Fruit fly (Drosophila melanogaster) whole organism, embryonic: ENCODE data around the gene CG16812.

Experiments used
- Atf3 ChIP-seq: fragments of 200-800 bp; sonication (Bioruptor generic); optimal IDR thresholded peaks from 3 replicates; lab custom pipeline; 2016; ENCODE audit warnings: missing biosample characterization, missing genetic modification characterization
- BtbVII ChIP-seq: fragments of 200-800 bp; sonication (Bioruptor generic); optimal IDR thresholded peaks from 3 replicates; lab custom pipeline; 2017; ENCODE audit warnings: missing biosample characterization, mild to moderate bottlenecking, missing genetic modification characterization
- CG10543 ChIP-seq: fragments of 200-800 bp; sonication (Bioruptor generic); optimal IDR thresholded peaks from 3 replicates; lab custom pipeline; 2017; ENCODE audit warnings: missing biosample characterization, mild to moderate bottlenecking, missing genetic modification characterization, moderate library complexity
- CG12219 ChIP-seq: fragments of 200-800 bp; sonication (Bioruptor generic); optimal IDR thresholded peaks from 3 replicates; lab custom pipeline; 2018; ENCODE audit warnings: missing biosample characterization, mild to moderate bottlenecking, missing genetic modification characterization
- CG12769 ChIP-seq: fragments of 200-800 bp; sonication (Bioruptor generic); optimal IDR thresholded peaks from 2 replicates; lab custom pipeline; 2019; ENCODE audit warnings: missing biosample characterization, mild to moderate bottlenecking, missing genetic modification characterization, moderate library complexity
- CG15073 ChIP-seq: fragments of 200-800 bp; sonication (Bioruptor generic); optimal IDR thresholded peaks from 2 replicates; lab custom pipeline; 2016; ENCODE audit warnings: missing biosample characterization, missing genetic modification characterization
- CG15601 ChIP-seq: fragments of 200-800 bp; sonication (Bioruptor generic); optimal IDR thresholded peaks from 3 replicates; lab custom pipeline; 2019; ENCODE audit warnings: missing biosample characterization, mild to moderate bottlenecking, missing genetic modification characterization, moderate library complexity
- CG1603 ChIP-seq: fragments of 200-800 bp; sonication (Bioruptor generic); optimal IDR thresholded peaks from 2 replicates; lab custom pipeline; 2019; ENCODE audit warnings: missing biosample characterization, mild to moderate bottlenecking, missing genetic modification characterization, moderate library complexity
- CG17568 ChIP-seq: fragments of 200-800 bp; sonication (Bioruptor generic); optimal IDR thresholded peaks from 2 replicates; lab custom pipeline; 2018; ENCODE audit warnings: missing biosample characterization, mild to moderate bottlenecking, missing genetic modification characterization, moderate library complexity
- CG17829 ChIP-seq: fragments of 200-800 bp; optimal IDR thresholded peaks from 2 replicates; lab custom pipeline; 2019; ENCODE audit warnings: missing biosample characterization, mild to moderate bottlenecking, missing genetic modification characterization, moderate library complexity
- CG18011 ChIP-seq: fragments of 200-800 bp; sonication (Bioruptor generic); optimal IDR thresholded peaks from 2 replicates; lab custom pipeline; 2017; ENCODE audit warnings: missing biosample characterization, missing genetic modification characterization, mild to moderate bottlenecking, moderate library complexity, missing genotype
- CG18476 ChIP-seq: fragments of 200-800 bp; sonication (Bioruptor generic); optimal IDR thresholded peaks from 2 replicates; lab custom pipeline; 2016; ENCODE audit warnings: missing biosample characterization, mild to moderate bottlenecking, missing genetic modification characterization
- CG18599 ChIP-seq: fragments of 200-800 bp; sonication (Bioruptor generic); optimal IDR thresholded peaks from 3 replicates; lab custom pipeline; 2017; ENCODE audit warnings: missing biosample characterization, missing genetic modification characterization, mild to moderate bottlenecking, moderate library complexity, missing genetic modification reagents
- CG2678 ChIP-seq: fragments of 200-800 bp; sonication (Bioruptor generic); optimal IDR thresholded peaks from 3 replicates; lab custom pipeline; 2019; ENCODE audit warnings: missing biosample characterization, mild to moderate bottlenecking, missing genetic modification characterization, moderate library complexity
- CG2875 ChIP-seq: fragments of 200-800 bp; sonication (Bioruptor generic); optimal IDR thresholded peaks from 2 replicates; lab custom pipeline; 2017; ENCODE audit warnings: missing biosample characterization, mild to moderate bottlenecking, missing genetic modification characterization, missing genetic modification reagents
- CG3065 ChIP-seq: fragments of 200-800 bp; sonication (Bioruptor generic); optimal IDR thresholded peaks from 2 replicates; lab custom pipeline; 2016; ENCODE audit warnings: missing biosample characterization, missing genetic modification characterization
- CG31365 ChIP-seq: fragments of 200-800 bp; sonication (Bioruptor generic); optimal IDR thresholded peaks from 2 replicates; lab custom pipeline; 2018; ENCODE audit warnings: missing biosample characterization, mild to moderate bottlenecking, missing genetic modification characterization
- CG4424 ChIP-seq: fragments of 200-800 bp; sonication (Bioruptor generic); optimal IDR thresholded peaks from 3 replicates; lab custom pipeline; 2016; ENCODE audit warnings: missing biosample characterization, missing genetic modification characterization
- CG4707 ChIP-seq: fragments of 200-800 bp; sonication (Bioruptor generic); optimal IDR thresholded peaks from 2 replicates; lab custom pipeline; 2018; ENCODE audit warnings: missing biosample characterization, mild to moderate bottlenecking, missing genetic modification characterization, moderate library complexity
- CG5245 ChIP-seq: fragments of 200-800 bp; sonication (Bioruptor generic); optimal IDR thresholded peaks from 3 replicates; lab custom pipeline; 2016; ENCODE audit warnings: missing biosample characterization, missing genetic modification characterization
- CG6254 ChIP-seq: fragments of 200-800 bp; sonication (Bioruptor generic); optimal IDR thresholded peaks from 3 replicates; lab custom pipeline; 2017; ENCODE audit warnings: mild to moderate bottlenecking, missing biosample characterization, missing genetic modification reagents, missing genetic modification characterization
- CG8944 ChIP-seq: fragments of 200-800 bp; sonication (Bioruptor generic); optimal IDR thresholded peaks from 3 replicates; lab custom pipeline; 2016; ENCODE audit warnings: missing biosample characterization, missing genetic modification characterization
- Camta ChIP-seq: fragments of 200-800 bp; sonication (Bioruptor generic); optimal IDR thresholded peaks from 2 replicates; lab custom pipeline; 2016; ENCODE audit warnings: missing biosample characterization, missing genetic modification characterization
- Dbx ChIP-seq: fragments of 200-800 bp; sonication (Bioruptor generic); IDR thresholded peaks from 3 replicates; pipeline ENCODE4 v1.3.6; 2022; ENCODE audit warnings: missing biosample characterization, missing genetic modification characterization
- Drgx ChIP-seq: fragments of 200-800 bp; sonication (Bioruptor generic); IDR thresholded peaks from 2 replicates; pipeline ENCODE4 v1.3.6; 2022; ENCODE audit warnings: missing biosample characterization, missing genetic modification characterization
- ERR ChIP-seq: fragments of 200-800 bp; sonication (Bioruptor generic); optimal IDR thresholded peaks from 2 replicates; lab custom pipeline; 2016; ENCODE audit warnings: missing biosample characterization, missing genetic modification characterization
- HmgZ ChIP-seq: fragments of 200-800 bp; sonication (Bioruptor generic); optimal IDR thresholded peaks from 2 replicates; lab custom pipeline; 2018; ENCODE audit warnings: missing biosample characterization, mild to moderate bottlenecking, missing genetic modification characterization
- Hr78 ChIP-seq, 2 experiments: fragments of 200-800 bp in 1 of 2; fragments of >200 bp in 1 of 2; sonication (Bioruptor generic) in 1 of 2; optimal IDR thresholded peaks; 2 replicates each; lab custom pipeline; 2017 to 2019; ENCODE audit warnings: missing biosample characterization in 2 of 2, missing genetic modification characterization in 2 of 2, mild to moderate bottlenecking in 1 of 2, moderate library complexity in 1 of 2
- MTF-1 ChIP-seq: fragments of 200-800 bp; sonication (Bioruptor generic); optimal IDR thresholded peaks from 2 replicates; lab custom pipeline; 2018; ENCODE audit warnings: missing biosample characterization, mild to moderate bottlenecking, missing genetic modification characterization, borderline replicate concordance
- NC2α ChIP-seq: fragments of 200-800 bp; sonication (Bioruptor generic); optimal IDR thresholded peaks from 2 replicates; lab custom pipeline; 2016; ENCODE audit warnings: missing biosample characterization, missing genetic modification characterization
- Sox100B ChIP-seq: fragments of 200-800 bp; sonication (Bioruptor generic); optimal IDR thresholded peaks from 3 replicates; lab custom pipeline; 2018; ENCODE audit warnings: missing biosample characterization, mild to moderate bottlenecking, missing genetic modification characterization
- al ChIP-seq: fragments of 200-800 bp; sonication (Bioruptor generic); IDR thresholded peaks from 2 replicates; pipeline ENCODE4 v1.3.6; 2022; ENCODE audit warnings: missing biosample characterization, missing genetic modification characterization
- ci ChIP-seq: fragments of 200-800 bp; sonication (Bioruptor generic); IDR thresholded peaks from 3 replicates; pipeline ENCODE4 v1.3.6; 2022; ENCODE audit warnings: missing biosample characterization, missing genetic modification characterization
- crol ChIP-seq: fragments of 200-800 bp; sonication (Bioruptor generic); IDR thresholded peaks from 2 replicates; pipeline ENCODE4 v1.3.6; 2022; ENCODE audit warnings: missing biosample characterization, missing genetic modification characterization
- cwo ChIP-seq: fragments of 200-800 bp; sonication (Bioruptor generic); optimal IDR thresholded peaks from 3 replicates; lab custom pipeline; 2017; ENCODE audit warnings: missing biosample characterization, missing genetic modification characterization, mild to moderate bottlenecking, moderate library complexity, missing genetic modification reagents
- dmrt99B ChIP-seq: fragments of 200-800 bp; sonication (Bioruptor generic); optimal IDR thresholded peaks from 2 replicates; lab custom pipeline; 2018; ENCODE audit warnings: missing biosample characterization, mild to moderate bottlenecking, missing genetic modification characterization, moderate library complexity
- gcm ChIP-seq: fragments of 200-800 bp; sonication (Bioruptor generic); optimal IDR thresholded peaks from 2 replicates; lab custom pipeline; 2019; ENCODE audit warnings: missing biosample characterization, mild to moderate bottlenecking, missing genetic modification characterization, moderate library complexity
- kah ChIP-seq: fragments of 200-800 bp; sonication (Bioruptor generic); optimal IDR thresholded peaks from 2 replicates; lab custom pipeline; 2018; ENCODE audit warnings: missing biosample characterization, mild to moderate bottlenecking, missing genetic modification characterization
- lab ChIP-seq: fragments of 200-800 bp; sonication (Bioruptor generic); optimal IDR thresholded peaks from 3 replicates; lab custom pipeline; 2017; ENCODE audit warnings: missing biosample characterization, missing genetic modification characterization, mild to moderate bottlenecking, moderate library complexity, missing genetic modification reagents
- lmd ChIP-seq: fragments of 200-800 bp; sonication (Bioruptor generic); IDR thresholded peaks from 2 replicates; pipeline ENCODE4 v1.3.6; 2022; ENCODE audit warnings: missing biosample characterization, missing genetic modification characterization
- lov ChIP-seq, 2 experiments: fragments of 200-800 bp in 1 of 2; fragments of >200 bp in 1 of 2; sonication (Bioruptor generic) in 1 of 2; IDR thresholded peaks in 1 of 2; optimal IDR thresholded peaks in 1 of 2; 2 replicates in 1 of 2; 3 replicates in 1 of 2; pipeline versions ENCODE4 v1.3.6 to Lab custom; 2017 to 2022; ENCODE audit warnings: missing biosample characterization in 1 of 2, missing genetic modification characterization in 1 of 2
- nerfin-1 ChIP-seq: fragments of 200-800 bp; sonication (Bioruptor generic); optimal IDR thresholded peaks from 3 replicates; lab custom pipeline; 2019; ENCODE audit warnings: missing biosample characterization, mild to moderate bottlenecking, missing genetic modification characterization, moderate library complexity
- odd ChIP-seq: fragments of 200-800 bp; sonication (Bioruptor generic); optimal IDR thresholded peaks from 2 replicates; lab custom pipeline; 2017; ENCODE audit warnings: missing biosample characterization, mild to moderate bottlenecking, missing genetic modification characterization
- org-1 ChIP-seq: fragments of 200-800 bp; sonication (Bioruptor generic); optimal IDR thresholded peaks from 2 replicates; lab custom pipeline; 2017; ENCODE audit warnings: missing biosample characterization, missing genetic modification characterization
- pb ChIP-seq: fragments of 200-800 bp; sonication (Bioruptor generic); optimal IDR thresholded peaks from 3 replicates; lab custom pipeline; 2016; ENCODE audit warnings: missing biosample characterization, missing genetic modification characterization
- pho ChIP-seq: fragments of 200-800 bp; sonication (Bioruptor generic); optimal IDR thresholded peaks from 2 replicates; lab custom pipeline; 2016; ENCODE audit warnings: missing biosample characterization, missing genetic modification characterization
- pzg ChIP-seq: fragments of 200-800 bp; sonication (Bioruptor generic); optimal IDR thresholded peaks from 3 replicates; lab custom pipeline; 2018; ENCODE audit warnings: missing biosample characterization, mild to moderate bottlenecking, missing genetic modification characterization, moderate library complexity
- sens ChIP-seq: fragments of 200-800 bp; sonication (Bioruptor generic); peaks from one replicate; lab custom pipeline; 2016; ENCODE audit warnings: missing biosample characterization, missing genetic modification characterization
- zfh1 ChIP-seq: fragments of 200-800 bp; sonication (Bioruptor generic); IDR thresholded peaks from 3 replicates; pipeline ENCODE4 v1.3.6; 2022; ENCODE audit warnings: missing biosample characterization, missing genetic modification characterization

The CG16812 gene

DNA sequence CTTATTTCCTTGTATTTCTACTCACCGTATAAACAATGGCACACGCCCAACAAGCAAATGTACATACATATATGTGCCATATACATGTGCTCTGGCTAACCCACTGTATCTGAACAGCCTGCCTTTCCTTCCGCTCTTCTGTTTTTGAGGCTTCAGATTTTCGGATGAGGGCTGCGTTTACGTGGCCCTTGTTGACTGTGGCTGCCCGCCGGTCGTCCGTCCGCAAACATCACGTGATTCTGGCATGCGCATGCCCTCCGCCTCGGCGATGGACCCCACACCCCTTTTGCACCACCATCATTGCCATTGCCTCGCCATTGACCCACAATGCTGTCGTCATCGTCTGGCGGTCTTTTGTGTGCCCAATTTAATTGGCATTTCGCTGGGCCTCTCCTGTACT is 17.1 kb upstream of the CG16812 start (continued):
- TF ChIP-seq CG12769 (peak; percentile 85), pb (GFP tag; lab: Kevin White, UChicago) (no peak), CG2678 (tag; lab: Kevin White, UChicago) (peak; percentile 31), Atf3 (GFP tag; lab: Kevin White, UChicago) (peak; percentile 44), kah (GFP tag; lab: Kevin White, UChicago) (peak; percentile 26), CG3065 (no peak), CG2875 (GFP tag; lab: Kevin White, UChicago) (peak; percentile 10), CG31365 (peak; percentile 41), pho (GFP tag; lab: Kevin White, UChicago) (peak; percentile 64), pzg (GFP tag; lab: Kevin White, UChicago) (peak; percentile 3), lmd (GFP tag; lab: Robert Waterston, UW) (no peak), CG10543 (GFP tag; lab: Kevin White, UChicago) (peak; percentile 91), odd (GFP tag; lab: Kevin White, UChicago) (peak; percentile 6), cwo (GFP tag; lab: Kevin White, UChicago) (peak; percentile 99), CG15073 (GFP tag; lab: Kevin White, UChicago) (no peak), CG17829 (tag; lab: Kevin White, UChicago) (peak; percentile 4), MTF-1 (GFP tag; lab: Kevin White, UChicago) (peak; percentile 36), lov (optimal IDR thresholded peaks at IDR 0.05; lab: Kevin White, UChicago) (no peak), lov (GFP tag; IDR thresholded peaks at IDR 0.05; lab: Robert Waterston, UW) (peak; percentile 66; the same call in 1 of the 3 replicates), CG1603 (tag; lab: Kevin White, UChicago) (peak; percentile 20), CG4707 (GFP tag; lab: Kevin White, UChicago) (peak; percentile 55), lab (peak; percentile 17), Camta (GFP tag; lab: Kevin White, UChicago) (no peak), CG17568 (GFP tag; lab: Kevin White, UChicago) (no peak), CG6254 (GFP tag; lab: Kevin White, UChicago) (peak; percentile 60), dmrt99B (tag; lab: Kevin White, UChicago) (peak; percentile 23), al (GFP tag; lab: Robert Waterston, UW) (no peak), CG18476 (GFP tag; lab: Kevin White, UChicago) (no peak), nerfin-1 (tag; lab: Kevin White, UChicago) (peak; percentile 14), sens (GFP tag; lab: Kevin White, UChicago) (peak; percentile 57), CG5245 (GFP tag; lab: Kevin White, UChicago) (no peak), Sox100B (GFP tag; lab: Kevin White, UChicago) (peak; percentile 9), zfh1 (0 out of 3 replicates have a peak, but pooled peaks have one; percentile 28), CG4424 (GFP tag; lab: Kevin White, UChicago) (no peak), gcm (GFP tag; lab: Kevin White, UChicago) (peak; percentile 76), Drgx (peak; percentile 45; the same call in 1 of the 2 replicates), CG12219 (GFP tag; lab: Kevin White, UChicago) (no peak), CG15601 (peak; percentile 25), CG8944 (GFP tag; lab: Kevin White, UChicago) (no peak), CG18011 (no peak), org-1 (GFP tag; lab: Kevin White, UChicago) (peak; percentile 6), Dbx (GFP tag; lab: Robert Waterston, UW) (peak; percentile 58; the same call in 1 of the 3 replicates), Hr78 (GFP tag; optimal IDR thresholded peaks at IDR 0.05; lab: Kevin White, UChicago) (peak in 1 of 2 experiments; percentile 17), ERR (GFP tag; lab: Kevin White, UChicago) (peak; percentile 23), ci (GFP tag; lab: Robert Waterston, UW) (peak; percentile 80; the same call in 1 of the 3 replicates), CG18599 (GFP tag; lab: Kevin White, UChicago) (peak; percentile 65), crol (GFP tag; lab: Robert Waterston, UW) (peak; percentile 81), HmgZ (tag; lab: Kevin White, UChicago) (peak; percentile 7), NC2α (peak; percentile 17), BtbVII (GFP tag; lab: Kevin White, UChicago) (no peak)
